Worm (Caenorhabditis elegans) whole organism, L4 larva: ENCODE results near the gene pes-4.

Experiments used
- hlh-11 ChIP-seq: fragments of 200-800 bp; sonication (Bioruptor generic); optimal IDR thresholded peaks from 2 replicates; lab custom pipeline; 2018; ENCODE audit warnings: mild to moderate bottlenecking, missing genetic modification characterization, missing compliant biosample characterization
- nhr-11 ChIP-seq: fragments of 150-350 bp; optimal IDR thresholded peaks from 2 replicates; lab custom pipeline; 2014; ENCODE audit warnings: missing biosample characterization, missing genetic modification characterization
- nhr-237 ChIP-seq: sonication (generic microtip); optimal IDR thresholded peaks from 2 replicates; lab custom pipeline; 2017; ENCODE audit warnings: missing biosample characterization, missing genetic modification characterization
- nhr-6 ChIP-seq: fragments of 150-350 bp; optimal IDR thresholded peaks from 2 replicates; lab custom pipeline; 2014; ENCODE audit warnings: missing biosample characterization, missing genetic modification characterization
- zfp-3 ChIP-seq: fragments of 200-800 bp; sonication (Bioruptor generic); conservative IDR thresholded peaks from 2 replicates; pipeline ENCODE4 v1.3.6; 2022; ENCODE audit warnings: missing genetic modification reagents, missing genetic modification characterization, missing compliant biosample characterization

DNA sequence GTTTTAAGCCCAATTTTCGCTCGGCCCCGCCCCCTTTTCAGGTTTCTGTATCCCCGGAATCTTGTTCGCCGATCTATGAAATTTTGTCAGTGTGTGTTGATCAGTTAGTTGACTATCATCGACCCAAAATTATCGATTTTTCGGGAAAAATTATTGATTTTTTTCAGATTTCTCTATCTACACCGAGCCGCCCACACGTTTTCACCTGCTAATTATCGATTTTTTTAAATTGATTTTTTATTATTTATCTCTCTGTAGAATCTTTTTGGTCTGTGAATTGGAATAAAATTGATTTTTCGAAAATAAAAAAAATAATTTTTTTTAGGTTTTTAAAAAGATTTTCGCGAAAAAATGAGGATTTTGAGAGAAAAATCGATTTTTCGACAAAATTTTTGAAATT, 23.0 kb downstream of the pes-4 start:
- TF ChIP-seq hlh-11 (tag; lab: Kevin White, UChicago), result no peak
- TF ChIP-seq nhr-237 (tag; lab: Kevin White, UChicago), result no peak
- no peak for TF ChIP-seq zfp-3 (GFP tag; lab: Robert Waterston, UW)
- no peak for TF ChIP-seq nhr-11 (tag; lab: Kevin White, UChicago)
- TF ChIP-seq nhr-6 (tag; lab: Kevin White, UChicago), result no peak
